Fruit fly (Drosophila melanogaster) whole organism, wandering third instar larva: ENCODE results near the gene Kr-h2.

Source experiments
- Abd-B ChIP-seq: fragments of >200 bp; optimal IDR thresholded peaks from 2 replicates; lab custom pipeline; 2017; ENCODE audit warnings: missing biosample characterization, missing genetic modification characterization
- CG32264 ChIP-seq: fragments of 200-800 bp; sonication (Bioruptor generic); optimal IDR thresholded peaks from 2 replicates; lab custom pipeline; 2016; ENCODE audit warnings: missing biosample characterization, missing genetic modification characterization
- CG9705 ChIP-seq: fragments of 200-800 bp; sonication (Bioruptor generic); optimal IDR thresholded peaks from 2 replicates; lab custom pipeline; 2018; ENCODE audit warnings: missing biosample characterization, mild to moderate bottlenecking, missing genetic modification characterization
- CrebA ChIP-seq: fragments of 200-800 bp; sonication (Bioruptor generic); optimal IDR thresholded peaks from 2 replicates; lab custom pipeline; 2016; ENCODE audit warnings: missing biosample characterization, mild to moderate bottlenecking, missing genetic modification characterization, borderline replicate concordance
- Dfd ChIP-seq: fragments of >200 bp; optimal IDR thresholded peaks from 2 replicates; lab custom pipeline; 2017; ENCODE audit warnings: missing biosample characterization, missing genetic modification characterization
- Dif ChIP-seq: fragments of 200-275, 200-300 bp; sonication (Bioruptor generic); optimal IDR thresholded peaks from 2 replicates; lab custom pipeline; 2018; ENCODE audit warnings: missing biosample characterization, missing genetic modification characterization; ENCODE audit not compliant: partially characterized antibody
- HLH106 ChIP-seq: fragments of 200-800 bp; optimal IDR thresholded peaks from 3 replicates; lab custom pipeline; 2019; ENCODE audit warnings: missing biosample characterization, mild to moderate bottlenecking, missing genetic modification characterization, moderate library complexity
- Hnf4 ChIP-seq: fragments of 200-800 bp; sonication (Bioruptor generic); optimal IDR thresholded peaks from 2 replicates; lab custom pipeline; 2016; ENCODE audit warnings: missing biosample characterization, mild to moderate bottlenecking, missing genetic modification characterization
- Hr78 ChIP-seq: fragments of >200 bp; optimal IDR thresholded peaks from 2 replicates; lab custom pipeline; 2017; ENCODE audit warnings: missing biosample characterization, missing genetic modification characterization
- Hr83 ChIP-seq: fragments of 200-300 bp; sonication (Bioruptor generic); optimal IDR thresholded peaks from 2 replicates; lab custom pipeline; 2016; ENCODE audit warnings: missing biosample characterization, mild to moderate bottlenecking, missing genetic modification characterization, moderate library complexity; ENCODE audit not compliant: poor library complexity, severe bottlenecking
- Jra ChIP-seq: sonication (Bioruptor generic); optimal IDR thresholded peaks from 2 replicates; lab custom pipeline; 2016; ENCODE audit warnings: missing biosample characterization, missing genetic modification characterization
- Myc ChIP-seq: fragments of >200 bp; optimal IDR thresholded peaks from 2 replicates; lab custom pipeline; 2017
- N ChIP-seq: fragments of >200 bp; optimal IDR thresholded peaks from 2 replicates; lab custom pipeline; 2018; ENCODE audit warnings: missing biosample characterization, missing external identifiers, missing genetic modification characterization
- Rel ChIP-seq, 2 experiments: fragments of 200-800 bp; sonication (Bioruptor generic) in 1 of 2; optimal IDR thresholded peaks; 2 replicates in 1 of 2; 3 replicates in 1 of 2; lab custom pipeline; 2016 to 2019; ENCODE audit warnings: mild to moderate bottlenecking in 2 of 2, missing biosample characterization in 2 of 2, missing genetic modification characterization in 2 of 2, moderate library complexity in 1 of 2
- Sp1 ChIP-seq: fragments of 200-800 bp; sonication (Bioruptor generic); optimal IDR thresholded peaks from 3 replicates; lab custom pipeline; 2019; ENCODE audit warnings: missing biosample characterization, mild to moderate bottlenecking, missing genetic modification characterization, moderate library complexity
- Vsx2 ChIP-seq: fragments of 200-300, 225-300 bp; sonication (Bioruptor generic); optimal IDR thresholded peaks from 2 replicates; lab custom pipeline; 2018; ENCODE audit warnings: missing biosample characterization, missing genetic modification characterization; ENCODE audit not compliant: partially characterized antibody
- brk ChIP-seq: fragments of 200-800 bp; sonication (Bioruptor generic); optimal IDR thresholded peaks from 2 replicates; lab custom pipeline; 2016; ENCODE audit warnings: missing biosample characterization, mild to moderate bottlenecking, missing genetic modification characterization
- dmrt93B ChIP-seq: fragments of 200-800 bp; sonication (Bioruptor generic); optimal IDR thresholded peaks from 2 replicates; lab custom pipeline; 2018; ENCODE audit warnings: missing biosample characterization, mild to moderate bottlenecking, missing genetic modification characterization
- foxo ChIP-seq, 2 experiments: fragments of 200-800 bp; sonication (Bioruptor generic); optimal IDR thresholded peaks; 2 replicates in 1 of 2; 3 replicates in 1 of 2; lab custom pipeline; 2016 to 2017; ENCODE audit warnings: missing biosample characterization in 2 of 2, missing genetic modification characterization in 2 of 2
- fru ChIP-seq: fragments of 200-800 bp; sonication (Bioruptor generic); optimal IDR thresholded peaks from 3 replicates; lab custom pipeline; 2016; ENCODE audit warnings: missing biosample characterization, mild to moderate bottlenecking, missing genetic modification characterization
- h ChIP-seq: fragments of 200-800 bp; sonication (Bioruptor generic); optimal IDR thresholded peaks from 3 replicates; lab custom pipeline; 2016; ENCODE audit warnings: missing biosample characterization, mild to moderate bottlenecking, missing genetic modification characterization
- jim ChIP-seq: fragments of 175-275, 200-325 bp; sonication (Bioruptor generic); optimal IDR thresholded peaks from 2 replicates; lab custom pipeline; 2016; ENCODE audit warnings: missing biosample characterization, mild to moderate bottlenecking, missing genetic modification characterization
- lola ChIP-seq: fragments of >200 bp; optimal IDR thresholded peaks from 2 replicates; lab custom pipeline; 2017; ENCODE audit warnings: missing biosample characterization, missing genetic modification characterization
- pan ChIP-seq: fragments of >200 bp; optimal IDR thresholded peaks from 2 replicates; lab custom pipeline; 2017
- psq ChIP-seq: fragments of 200-800 bp; sonication (Bioruptor generic); optimal IDR thresholded peaks from 3 replicates; lab custom pipeline; 2017; ENCODE audit warnings: missing biosample characterization, mild to moderate bottlenecking, missing genetic modification characterization, moderate library complexity
- rgr ChIP-seq: fragments of 200-800 bp; sonication (Bioruptor generic); optimal IDR thresholded peaks from 3 replicates; lab custom pipeline; 2016; ENCODE audit warnings: missing biosample characterization, mild to moderate bottlenecking, missing genetic modification characterization
- sage ChIP-seq: fragments of 200-800 bp; sonication (Bioruptor generic); optimal IDR thresholded peaks from 2 replicates; lab custom pipeline; 2016; ENCODE audit warnings: missing biosample characterization, mild to moderate bottlenecking, missing genetic modification characterization
- tai ChIP-seq: sonication (Bioruptor generic); optimal IDR thresholded peaks from 2 replicates; lab custom pipeline; 2016; ENCODE audit warnings: missing biosample characterization, missing genetic modification characterization
- usp ChIP-seq: fragments of >200 bp; optimal IDR thresholded peaks from 2 replicates; lab custom pipeline; 2017; ENCODE audit warnings: missing biosample characterization, missing genetic modification characterization
- woc ChIP-seq: sonication (Bioruptor generic); optimal IDR thresholded peaks from 2 replicates; lab custom pipeline; 2016; ENCODE audit warnings: missing biosample characterization, mild to moderate bottlenecking, missing genetic modification characterization

The Kr-h2 gene

DNA sequence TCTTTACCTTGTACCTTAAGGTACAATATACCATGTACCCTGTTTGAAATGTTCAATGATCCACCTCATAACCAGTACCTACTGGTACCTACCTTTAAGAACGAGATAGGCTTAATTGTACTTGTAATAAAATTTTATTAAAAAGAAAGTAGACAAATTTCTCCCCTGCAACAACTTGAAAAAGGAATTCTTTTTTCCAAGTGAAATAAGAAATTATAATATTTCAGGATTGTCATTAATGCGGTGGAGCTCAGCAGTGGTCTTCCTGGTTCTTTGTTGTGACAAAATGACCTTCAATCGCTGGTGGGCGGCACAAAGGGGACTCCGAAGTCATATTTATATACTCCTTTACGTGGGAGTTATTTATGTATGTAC, 28.5 kb downstream of the Kr-h2 start:
- TF ChIP-seq CrebA (GFP tag; lab: Kevin White, UChicago) (no peak), foxo (GFP tag; optimal IDR thresholded peaks at IDR 0.05; lab: Kevin White, UChicago) (no peak), woc (GFP tag; lab: Kevin White, UChicago) (peak; percentile 30), jim (GFP tag; lab: Kevin White, UChicago) (no peak), brk (GFP tag; lab: Kevin White, UChicago) (no peak), sage (GFP tag; lab: Kevin White, UChicago) (peak; percentile 14), fru (GFP tag; lab: Kevin White, UChicago) (no peak)

DNA sequence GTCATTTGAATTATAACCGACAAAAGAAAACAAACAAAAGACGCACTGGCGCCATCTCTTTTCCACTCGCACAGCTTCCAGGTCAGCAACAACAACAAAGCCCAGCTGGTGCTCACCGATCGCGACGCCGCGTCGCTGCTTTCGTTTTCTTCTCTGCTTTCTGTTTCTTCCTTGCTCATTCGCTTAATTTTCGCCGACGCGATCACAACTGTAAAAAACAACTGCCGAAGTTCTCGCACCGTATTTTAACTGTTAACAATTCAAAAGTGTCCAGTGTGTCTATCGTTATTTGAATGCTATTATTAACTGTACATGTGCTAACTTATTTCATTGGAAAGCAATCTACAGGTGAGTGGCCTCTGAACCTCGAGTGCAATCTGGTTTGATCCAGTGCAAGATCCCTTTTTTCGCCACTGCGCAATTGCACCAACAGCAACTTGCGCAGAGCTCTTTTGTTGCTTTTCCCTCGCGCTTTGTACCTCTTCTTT, 29.5 kb downstream of the Kr-h2 start, which contains the start of gene stai:
Gene stai, plus strand, starts transcription at position 176 of the 488 bp plus-strand sequence.
- peak; percentile 96 for TF ChIP-seq psq (GFP tag; lab: Kevin White, UChicago)
- no peak for TF ChIP-seq HLH106
- TF ChIP-seq Vsx2 (GFP tag; lab: Kevin White, UChicago), result no peak
- no peak for TF ChIP-seq usp (GFP tag; lab: Kevin White, UChicago)
- no peak for TF ChIP-seq Dif (GFP tag; lab: Kevin White, UChicago)
- no peak for TF ChIP-seq N (GFP tag; lab: Kevin White, UChicago)
- TF ChIP-seq foxo (GFP tag; optimal IDR thresholded peaks at IDR 0.05; lab: Kevin White, UChicago), result no peak
- no peak for TF ChIP-seq pan (lab: Kevin White, UChicago)
- TF ChIP-seq fru (GFP tag; lab: Kevin White, UChicago), result peak; percentile 0
- TF ChIP-seq Hnf4 (GFP tag; lab: Kevin White, UChicago), result no peak
- TF ChIP-seq Abd-B (GFP tag; lab: Kevin White, UChicago), result no peak
- no peak for TF ChIP-seq Rel (GFP tag; optimal IDR thresholded peaks at IDR 0.05; lab: Kevin White, UChicago)
- no peak for TF ChIP-seq Rel (tag; optimal IDR thresholded peaks at IDR 0.05; lab: Kevin White, UChicago)
- TF ChIP-seq Sp1 (GFP tag; lab: Kevin White, UChicago), result peak; percentile 32
- no peak for TF ChIP-seq CG9705 (GFP tag; lab: Kevin White, UChicago)
- no peak for TF ChIP-seq Dfd (GFP tag; lab: Kevin White, UChicago)
- no peak for TF ChIP-seq h (GFP tag; lab: Kevin White, UChicago)

DNA sequence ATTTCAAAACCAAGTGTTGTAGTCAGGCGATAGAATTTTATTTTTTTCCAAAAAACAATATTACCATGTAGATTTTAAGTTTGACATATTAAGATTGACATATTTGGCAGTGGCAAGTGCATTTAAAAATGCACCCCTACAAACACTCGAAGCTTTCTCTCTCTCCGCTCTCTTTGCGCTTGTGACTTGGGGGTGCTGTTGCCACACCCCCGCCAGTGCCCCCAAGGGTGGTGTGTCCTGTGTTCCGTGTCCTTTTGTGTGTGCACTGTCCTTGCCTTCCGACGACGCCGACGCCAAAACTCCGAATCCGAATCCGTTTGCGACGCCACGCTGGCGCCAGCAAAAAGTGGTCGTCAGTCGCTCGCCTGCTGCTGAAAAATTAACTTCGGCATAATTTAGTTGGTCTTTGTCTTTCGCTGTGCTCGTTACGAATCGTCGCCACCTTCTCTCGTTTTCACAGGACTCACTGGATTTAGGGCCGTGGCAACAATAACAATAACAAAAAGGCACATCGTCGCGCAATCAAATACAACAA, 38.6 kb downstream of the Kr-h2 start:
- TF ChIP-seq lola (no peak), Jra (GFP tag; lab: Kevin White, UChicago) (no peak), Abd-B (GFP tag; lab: Kevin White, UChicago) (no peak), CG32264 (GFP tag; lab: Kevin White, UChicago) (no peak), pan (lab: Kevin White, UChicago) (no peak), dmrt93B (GFP tag; lab: Kevin White, UChicago) (no peak), sage (GFP tag; lab: Kevin White, UChicago) (no peak), rgr (GFP tag; lab: Kevin White, UChicago) (no peak), N (GFP tag; lab: Kevin White, UChicago) (no peak), jim (GFP tag; lab: Kevin White, UChicago) (no peak), Hnf4 (GFP tag; lab: Kevin White, UChicago) (no peak), woc (GFP tag; lab: Kevin White, UChicago) (no peak), foxo (GFP tag; optimal IDR thresholded peaks at IDR 0.05; lab: Kevin White, UChicago) (no peak), h (GFP tag; lab: Kevin White, UChicago) (no peak), HLH106 (no peak)

DNA sequence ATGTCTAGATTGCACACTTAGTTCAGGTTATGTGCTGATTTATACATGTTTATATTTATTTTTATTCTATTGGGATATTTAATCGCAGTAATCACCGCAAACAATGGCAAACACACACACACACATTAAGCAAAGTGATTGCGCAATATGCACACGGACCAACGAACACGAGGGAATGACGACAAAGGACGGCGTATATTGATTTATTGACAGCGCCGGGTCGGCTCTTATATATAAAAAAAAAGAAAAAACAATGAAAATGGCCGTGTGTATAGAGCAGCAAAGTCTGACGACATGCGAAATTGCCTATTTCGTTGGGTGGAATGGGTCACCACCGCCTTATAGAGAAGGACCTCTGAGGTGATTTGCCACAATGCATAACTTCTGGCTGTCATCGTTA, 40.0 kb downstream of the Kr-h2 start:
- no peak for TF ChIP-seq Hr83 (GFP tag; lab: Kevin White, UChicago)
- TF ChIP-seq sage (GFP tag; lab: Kevin White, UChicago), result no peak
- TF ChIP-seq Abd-B (GFP tag; lab: Kevin White, UChicago), result no peak
- no peak for TF ChIP-seq CG32264 (GFP tag; lab: Kevin White, UChicago)
- TF ChIP-seq Myc (lab: Kevin White, UChicago), result no peak

DNA sequence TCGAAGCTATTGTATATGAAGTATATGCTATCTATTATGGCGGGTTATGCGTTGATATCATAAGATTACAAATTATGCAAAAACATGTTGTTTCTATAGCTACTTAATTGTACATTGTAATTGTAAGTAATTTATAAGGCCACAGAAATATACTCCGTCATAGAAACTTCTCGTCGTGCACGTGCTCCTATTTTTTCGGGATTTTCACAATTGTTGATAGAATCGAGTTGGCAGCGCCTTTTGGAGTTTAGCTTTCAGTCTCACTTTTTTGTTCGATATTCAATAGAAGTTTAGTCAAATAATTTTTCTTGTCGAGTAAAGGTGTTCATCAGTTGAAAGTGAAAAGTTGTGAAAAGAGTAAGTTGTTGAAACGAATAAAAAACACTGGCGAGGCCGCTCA, 47.4 kb downstream of the Kr-h2 start, which contains the start of gene CG31642:
Gene CG31642, plus strand, starts transcription at position 301 of the 400 bp plus-strand sequence.
- TF ChIP-seq tai (GFP tag; lab: Kevin White, UChicago) (no peak), Hr78 (GFP tag; lab: Kevin White, UChicago) (no peak), fru (GFP tag; lab: Kevin White, UChicago) (no peak)
